Worm (Caenorhabditis elegans): ENCODE measurements around the gene F45E1.5.

ce11 chrX:7930450-7930849, 46.0 kb upstream of the F45E1.5 start, which contains the start of gene zig-3:
- TF ChIP-seq hmbx-1 (tag; optimal IDR thresholded peaks at IDR 0.05), result no peak
- TF ChIP-seq pes-1 (GFP tag; IDR thresholded peaks at IDR 0.05), result no peak
- TF ChIP-seq ets-7 (tag; optimal IDR thresholded peaks at IDR 0.05), result no peak
- no peak for TF ChIP-seq tbx-37 (GFP tag; conservative IDR thresholded peaks at IDR 0.05)
- no peak for TF ChIP-seq ama-1 (optimal IDR thresholded peaks at IDR 0.05)
- no peak for TF ChIP-seq tra-4 (tag; optimal IDR thresholded peaks at IDR 0.05)
- no peak for TF ChIP-seq ceh-13 (GFP tag; optimal IDR thresholded peaks at IDR 0.05)
- TF ChIP-seq scrt-1 (GFP tag; IDR thresholded peaks at IDR 0.05), result no peak
- TF ChIP-seq hnd-1 (tag; optimal IDR thresholded peaks at IDR 0.05), result no peak
- TF ChIP-seq aly-1 (tag; optimal IDR thresholded peaks at IDR 0.05), result no peak
